Worm (Caenorhabditis elegans): ENCODE data around the gene str-60.
"Not testable (repeated sequence)": the region's sequence is repeated elsewhere in the genome, so short reads cannot be mapped to it uniquely, and the experiment has no call there.

The str-60 gene

ce11 chrV:15896671-15897070 is 1.1 kb upstream of the str-60 start, which contains the start of gene nhr-213:
nhr-213 (minus strand) TSS chrV:15896771.
- TF ChIP-seq ztf-11 (tag; optimal IDR thresholded peaks at IDR 0.05), result no peak
- TF ChIP-seq blmp-1 (tag; optimal IDR thresholded peaks at IDR 0.05), result no peak
- no peak for TF ChIP-seq elt-3 (tag; optimal IDR thresholded peaks at IDR 0.05)
- TF ChIP-seq ceh-39 (tag; optimal IDR thresholded peaks at IDR 0.05), result no peak
- no peak for TF ChIP-seq bed-3 (GFP tag; optimal IDR thresholded peaks at IDR 0.05)

ce11 chrV:15899696-15900095 is 1.9 kb downstream of the str-60 start, which contains the start of gene T06C12.14:
T06C12.14 (plus strand) TSS chrV:15899996.
- TF ChIP-seq zip-8 (tag; optimal IDR thresholded peaks at IDR 0.05) (no peak), ces-1 (GFP tag; optimal IDR thresholded peaks at IDR 0.05) (no peak), lin-32 (GFP tag; optimal IDR thresholded peaks at IDR 0.05) (no peak), unc-62 (GFP tag; optimal IDR thresholded peaks at IDR 0.05) (no peak), nhr-12 (tag; optimal IDR thresholded peaks at IDR 0.05) (no peak), flh-1 (GFP tag; optimal IDR thresholded peaks at IDR 0.05) (no peak), unc-120 (tag; optimal IDR thresholded peaks at IDR 0.05; ENCODE audit: poor library complexity, severe bottlenecking) (no peak), unc-39 (tag; optimal IDR thresholded peaks at IDR 0.05) (no peak), elt-3 (tag; optimal IDR thresholded peaks at IDR 0.05) (no peak), mab-5 (tag; optimal IDR thresholded peaks at IDR 0.05) (no peak), ceh-43 (GFP tag; optimal IDR thresholded peaks at IDR 0.05) (no peak), M03D4.4 (tag; optimal IDR thresholded peaks at IDR 0.05) (no peak), ztf-11 (tag; optimal IDR thresholded peaks at IDR 0.05) (no peak)

ce11 chrV:15900564-15900963 is 2.8 kb downstream of the str-60 start:
- TF ChIP-seq hlh-1 (tag; optimal IDR thresholded peaks at IDR 0.05) (no peak), drap-1 (GFP tag; optimal IDR thresholded peaks at IDR 0.05) (no peak), nhr-76 (tag; optimal IDR thresholded peaks at IDR 0.05) (no peak), M03D4.4 (tag; optimal IDR thresholded peaks at IDR 0.05) (no peak), nhr-12 (tag; optimal IDR thresholded peaks at IDR 0.05) (no peak)

ce11 chrV:15905530-15905929 is 7.7 kb downstream of the str-60 start, which contains the start of the genes F35E8.1 and F35E8.2:
F35E8.1 (minus strand) TSS chrV:15905630.
F35E8.2 (plus strand) TSS chrV:15905661.
- TF ChIP-seq M03D4.4 (tag; optimal IDR thresholded peaks at IDR 0.05); bed-3 (GFP tag; optimal IDR thresholded peaks at IDR 0.05); hlh-1 (tag; optimal IDR thresholded peaks at IDR 0.05): not testable (repeated sequence)

ce11 chrV:15911848-15912247 is 14.1 kb downstream of the str-60 start, which contains the start of gene F35E8.6:
F35E8.6 (plus strand) TSS chrV:15912148.
- TF ChIP-seq snpc-4 (tag; optimal IDR thresholded peaks at IDR 0.05), result no peak
- TF ChIP-seq hlh-1 (tag; optimal IDR thresholded peaks at IDR 0.05), result no peak
- no peak for TF ChIP-seq ham-2 (GFP tag; optimal IDR thresholded peaks at IDR 0.05)
- TF ChIP-seq blmp-1 (tag; optimal IDR thresholded peaks at IDR 0.05), result no peak

- no peak for TF ChIP-seq sem-2 (GFP tag; optimal IDR thresholded peaks at IDR 0.05)
- TF ChIP-seq elt-3 (tag; optimal IDR thresholded peaks at IDR 0.05), result no peak
- no peak for TF ChIP-seq unc-39 (tag; optimal IDR thresholded peaks at IDR 0.05)
- no peak for TF ChIP-seq mep-1 (tag; optimal IDR thresholded peaks at IDR 0.05)
- TF ChIP-seq ceh-39 (tag; optimal IDR thresholded peaks at IDR 0.05), result no peak
These were observed 14.9 kb downstream of the str-60 start for ce11 chrV:15912677-15913076.

- TF ChIP-seq ceh-43 (GFP tag; optimal IDR thresholded peaks at IDR 0.05), result no peak
- TF ChIP-seq snpc-4 (tag; optimal IDR thresholded peaks at IDR 0.05), result no peak
These were observed 15.9 kb downstream of the str-60 start, which contains the start of gene F35E8.7 for ce11 chrV:15913714-15914113. F35E8.7 (plus strand) TSS chrV:15914014.

ce11 chrV:15914774-15915173 is 17.0 kb downstream of the str-60 start:
- TF ChIP-seq unc-39 (tag; optimal IDR thresholded peaks at IDR 0.05), result no peak
- TF ChIP-seq drap-1 (GFP tag; optimal IDR thresholded peaks at IDR 0.05), result peak; percentile 32
- TF ChIP-seq mls-2 (tag; optimal IDR thresholded peaks at IDR 0.05), result no peak
- no peak for TF ChIP-seq elt-1 (tag; optimal IDR thresholded peaks at IDR 0.05; ENCODE audit: borderline replicate concordance, insufficient read depth)
- TF ChIP-seq pha-4 (tag; optimal IDR thresholded peaks at IDR 0.05), result no peak

All from whole organism, mixed stage, embryonic.